Worm (Caenorhabditis elegans) whole organism, midembryonic: ENCODE data around the gene T24E12.12.

Source experiments
- T22C8.4 ChIP-seq: fragments of 200-800 bp; sonication (Bioruptor generic); IDR thresholded peaks from 2 replicates; pipeline ENCODE4 v1.3.6; 2022; ENCODE audit warnings: missing genetic modification characterization, missing compliant biosample characterization
- flt-1 ChIP-seq: fragments of 200-800 bp; sonication (Bioruptor generic); IDR thresholded peaks from 2 replicates; pipeline ENCODE4 v1.3.6; 2022; ENCODE audit warnings: missing genetic modification characterization, missing compliant biosample characterization

ce11 chrII:3805518-3805917, 46.4 kb downstream of the T24E12.12 start:
- TF ChIP-seq flt-1 (GFP tag; lab: Robert Waterston, UW) (no peak), T22C8.4 (GFP tag; lab: Robert Waterston, UW) (no peak)
